Worm (Caenorhabditis elegans) whole organism, young adult: ENCODE measurements around the gene aexr-1.

Experiments used
- B0019.2 ChIP-seq: fragments of 200-800 bp; sonication (Bioruptor generic); conservative IDR thresholded peaks from 2 replicates; pipeline ENCODE4 v1.3.6; 2022; ENCODE audit warnings: missing genetic modification reagents, missing genetic modification characterization, missing compliant biosample characterization
- B0035.1 ChIP-seq: sonication (generic microtip); optimal IDR thresholded peaks from 2 replicates; lab custom pipeline; 2016; ENCODE audit warnings: missing genetic modification characterization, mild to moderate bottlenecking, missing compliant biosample characterization, missing genotype, missing genetic modification reagents
- B0336.3 ChIP-seq: fragments of 200-800 bp; sonication (Bioruptor generic); IDR thresholded peaks from 2 replicates; pipeline ENCODE4 v1.3.6; 2022; ENCODE audit warnings: missing genetic modification characterization, missing compliant biosample characterization
- C17E4.6 ChIP-seq: fragments of 200-800 bp; sonication (Bioruptor generic); IDR thresholded peaks from 2 replicates; pipeline ENCODE4 v1.3.6; 2022; ENCODE audit warnings: missing genetic modification reagents, missing genetic modification characterization, missing compliant biosample characterization
- D2030.7 ChIP-seq: fragments of 200-800 bp; sonication (Bioruptor generic); IDR thresholded peaks from 2 replicates; pipeline ENCODE4 v1.3.6; 2022; ENCODE audit warnings: missing genetic modification reagents, missing genetic modification characterization, missing compliant biosample characterization
- F22D6.2 ChIP-seq: sonication (generic microtip); optimal IDR thresholded peaks from 2 replicates; lab custom pipeline; 2016; ENCODE audit warnings: mild to moderate bottlenecking, missing genetic modification characterization, missing compliant biosample characterization
- F37B4.10 ChIP-seq: fragments of 200-800 bp; sonication (Bioruptor generic); IDR thresholded peaks from 2 replicates; pipeline ENCODE4 v1.3.6; 2022; ENCODE audit warnings: missing genetic modification characterization, missing compliant biosample characterization
- F39B2.1 ChIP-seq: fragments of 200-800 bp; sonication (Bioruptor generic); IDR thresholded peaks from 2 replicates; pipeline ENCODE4 v1.3.6; 2022; ENCODE audit warnings: missing genetic modification reagents, missing genetic modification characterization, missing compliant biosample characterization
- F57C9.4 ChIP-seq: sonication (generic microtip); optimal IDR thresholded peaks from 2 replicates; lab custom pipeline; 2017; ENCODE audit warnings: mild to moderate bottlenecking, missing genetic modification characterization, missing compliant biosample characterization
- T07F8.4 ChIP-seq: sonication (generic microtip); optimal IDR thresholded peaks from 2 replicates; lab custom pipeline; 2016; ENCODE audit warnings: mild to moderate bottlenecking, missing genetic modification characterization, moderate library complexity, missing compliant biosample characterization
- Y53F4B.3 ChIP-seq: fragments of 200-800 bp; sonication (Bioruptor generic); IDR thresholded peaks from 2 replicates; pipeline ENCODE4 v1.3.6; 2022; ENCODE audit warnings: missing genetic modification reagents, missing genetic modification characterization, missing compliant biosample characterization
- Y53G8AR.9 ChIP-seq: fragments of 200-800 bp; sonication (Bioruptor generic); conservative IDR thresholded peaks from 2 replicates; pipeline ENCODE4 v1.3.6; 2022; ENCODE audit warnings: missing genetic modification reagents, missing genetic modification characterization, missing compliant biosample characterization
- Y56A3A.18 ChIP-seq: fragments of 200-800 bp; sonication (Bioruptor generic); IDR thresholded peaks from 2 replicates; pipeline ENCODE4 v1.3.6; 2022; ENCODE audit warnings: missing genetic modification reagents, missing genetic modification characterization, missing compliant biosample characterization
- ZK185.1 ChIP-seq: sonication (generic microtip); optimal IDR thresholded peaks from 2 replicates; lab custom pipeline; 2016; ENCODE audit warnings: mild to moderate bottlenecking, missing genetic modification characterization, missing compliant biosample characterization; ENCODE audit not compliant: poor library complexity, severe bottlenecking
- aptf-3 ChIP-seq: fragments of 200-800 bp; sonication (Bioruptor generic); IDR thresholded peaks from 2 replicates; pipeline ENCODE4 v1.3.6; 2022; ENCODE audit warnings: missing genetic modification characterization, missing compliant biosample characterization
- attf-3 ChIP-seq: fragments of 200-800 bp; sonication (Bioruptor generic); conservative IDR thresholded peaks from 2 replicates; pipeline ENCODE4 v1.3.6; 2022; ENCODE audit warnings: missing genetic modification reagents, missing genetic modification characterization, missing compliant biosample characterization
- bed-1 ChIP-seq: fragments of 200-800 bp; sonication (Bioruptor generic); IDR thresholded peaks from 2 replicates; pipeline ENCODE4 v1.3.6; 2022; ENCODE audit warnings: missing genetic modification reagents, missing genetic modification characterization, missing compliant biosample characterization
- cebp-1 ChIP-seq, 2 experiments: fragments of 200-800 bp in 1 of 2; sonication (Bioruptor generic) in 1 of 2; sonication (generic microtip) in 1 of 2; IDR thresholded peaks in 1 of 2; optimal IDR thresholded peaks in 1 of 2; 2 replicates each; pipeline versions ENCODE4 v1.3.6 to Lab custom; 2017 to 2022; ENCODE audit warnings: missing compliant biosample characterization in 2 of 2, missing genetic modification characterization in 2 of 2, mild to moderate bottlenecking in 1 of 2, missing genetic modification reagents in 1 of 2, moderate library complexity in 1 of 2
- cebp-2 ChIP-seq: fragments of 200-800 bp; sonication (Bioruptor generic); IDR thresholded peaks from 2 replicates; pipeline ENCODE4 v1.3.6; 2022; ENCODE audit warnings: missing genetic modification characterization, missing compliant biosample characterization
- ceh-27 ChIP-seq: fragments of 200-800 bp; sonication (Bioruptor generic); optimal IDR thresholded peaks from 2 replicates; lab custom pipeline; 2018; ENCODE audit warnings: mild to moderate bottlenecking, missing genetic modification characterization, moderate library complexity, missing compliant biosample characterization
- ceh-58 ChIP-seq: fragments of 200-800 bp; sonication (Bioruptor generic); IDR thresholded peaks from 2 replicates; pipeline ENCODE4 v1.3.6; 2022; ENCODE audit warnings: missing genetic modification characterization, missing compliant biosample characterization
- ceh-91 ChIP-seq: fragments of 200-800 bp; sonication (Bioruptor generic); IDR thresholded peaks from 2 replicates; pipeline ENCODE4 v1.3.6; 2022; ENCODE audit warnings: missing genetic modification reagents, missing genetic modification characterization, missing compliant biosample characterization
- die-1 ChIP-seq: sonication (generic microtip); optimal IDR thresholded peaks from 2 replicates; lab custom pipeline; 2016; ENCODE audit warnings: missing genotype, mild to moderate bottlenecking, missing genetic modification characterization, missing compliant biosample characterization
- dox-1 ChIP-seq: fragments of 200-800 bp; sonication (Bioruptor generic); IDR thresholded peaks from 2 replicates; pipeline ENCODE4 v1.3.6; 2022; ENCODE audit warnings: missing genetic modification reagents, missing genetic modification characterization, missing compliant biosample characterization
- dpff-1 ChIP-seq: sonication (generic microtip); optimal IDR thresholded peaks from 2 replicates; lab custom pipeline; 2017; ENCODE audit warnings: mild to moderate bottlenecking, missing genetic modification characterization, missing compliant biosample characterization
- dpl-1 ChIP-seq: fragments of 150-350 bp; optimal IDR thresholded peaks from 2 replicates; lab custom pipeline; 2014; ENCODE audit warnings: missing biosample characterization, missing genetic modification reagents, missing genetic modification characterization
- egl-44 ChIP-seq: fragments of 200-800 bp; sonication (Bioruptor generic); IDR thresholded peaks from 2 replicates; pipeline ENCODE4 v1.3.6; 2022; ENCODE audit warnings: missing genetic modification reagents, missing genetic modification characterization, missing compliant biosample characterization
- ekl-4 ChIP-seq: fragments of 200-800 bp; sonication (Bioruptor generic); IDR thresholded peaks from 2 replicates; pipeline ENCODE4 v1.3.6; 2022; ENCODE audit warnings: missing genetic modification reagents, missing genetic modification characterization, missing compliant biosample characterization
- hmg-1.2 ChIP-seq: fragments of 200-800 bp; sonication (Bioruptor generic); IDR thresholded peaks from 2 replicates; pipeline ENCODE4 v1.3.6; 2022; ENCODE audit warnings: missing genetic modification reagents, missing genetic modification characterization, missing compliant biosample characterization
- hmg-20 ChIP-seq: fragments of 200-800 bp; sonication (Bioruptor generic); IDR thresholded peaks from 2 replicates; pipeline ENCODE4 v1.3.6; 2022; ENCODE audit warnings: missing genetic modification reagents, missing genetic modification characterization, missing compliant biosample characterization
- lag-1 ChIP-seq: fragments of 200-800 bp; sonication (Bioruptor generic); IDR thresholded peaks from 2 replicates; pipeline ENCODE4 v1.3.6; 2022; ENCODE audit warnings: missing genetic modification reagents, missing genetic modification characterization, missing compliant biosample characterization
- let-607 ChIP-seq, 2 experiments: fragments of 200-800 bp in 1 of 2; sonication (Bioruptor generic) in 1 of 2; sonication (generic microtip) in 1 of 2; optimal IDR thresholded peaks; 2 replicates each; lab custom pipeline; 2016 to 2018; ENCODE audit warnings: mild to moderate bottlenecking in 2 of 2, missing compliant biosample characterization in 2 of 2, missing genetic modification characterization in 2 of 2, moderate library complexity in 2 of 2, missing genotype in 1 of 2
- lsl-1 ChIP-seq: fragments of 200-800 bp; sonication (Bioruptor generic); optimal IDR thresholded peaks from 2 replicates; lab custom pipeline; 2018; ENCODE audit warnings: mild to moderate bottlenecking, missing genetic modification characterization, moderate library complexity, missing compliant biosample characterization
- madf-10 ChIP-seq: sonication (generic microtip); optimal IDR thresholded peaks from 2 replicates; lab custom pipeline; 2016; ENCODE audit warnings: mild to moderate bottlenecking, missing genetic modification characterization, missing compliant biosample characterization
- madf-8 ChIP-seq: fragments of 200-800 bp; sonication (Bioruptor generic); conservative IDR thresholded peaks from 2 replicates; pipeline ENCODE4 v1.3.6; 2022; ENCODE audit warnings: missing genetic modification reagents, missing genetic modification characterization, missing compliant biosample characterization
- mcd-1 ChIP-seq: fragments of 200-800 bp; sonication (Bioruptor generic); IDR thresholded peaks from 2 replicates; pipeline ENCODE4 v1.3.6; 2022; ENCODE audit warnings: missing genetic modification reagents, missing genetic modification characterization, missing compliant biosample characterization
- mes-4 ChIP-seq: sonication (generic microtip); optimal IDR thresholded peaks from 2 replicates; lab custom pipeline; 2016; ENCODE audit warnings: missing genotype, missing genetic modification characterization, missing compliant biosample characterization
- nhr-90 ChIP-seq: sonication (generic microtip); optimal IDR thresholded peaks from 2 replicates; lab custom pipeline; 2016; ENCODE audit warnings: missing genotype, mild to moderate bottlenecking, missing genetic modification characterization, missing compliant biosample characterization
- pha-4 ChIP-seq: fragments of 150-350 bp; sonication (generic microtip); optimal IDR thresholded peaks from 2 replicates; lab custom pipeline; 2014; ENCODE audit warnings: missing biosample characterization, missing genetic modification reagents, missing genetic modification characterization
- repo-1 ChIP-seq: sonication (generic microtip); optimal IDR thresholded peaks from 2 replicates; lab custom pipeline; 2017; ENCODE audit warnings: mild to moderate bottlenecking, missing genetic modification characterization, missing compliant biosample characterization
- sdz-38 ChIP-seq: sonication (generic microtip); optimal IDR thresholded peaks from 2 replicates; lab custom pipeline; 2016; ENCODE audit warnings: missing genotype, missing genetic modification characterization, missing compliant biosample characterization
- somi-1 ChIP-seq: fragments of 200-800 bp; sonication (Bioruptor generic); optimal IDR thresholded peaks from 2 replicates; lab custom pipeline; 2018; ENCODE audit warnings: mild to moderate bottlenecking, missing genetic modification characterization, missing compliant biosample characterization
- tbx-9 ChIP-seq: sonication (generic microtip); optimal IDR thresholded peaks from 2 replicates; lab custom pipeline; 2016; ENCODE audit warnings: borderline replicate concordance, missing genetic modification characterization, inconsistent platforms, missing compliant biosample characterization
- tlf-1 ChIP-seq: fragments of 200-800 bp; sonication (Bioruptor generic); optimal IDR thresholded peaks from 2 replicates; lab custom pipeline; 2018; ENCODE audit warnings: mild to moderate bottlenecking, missing genetic modification characterization, missing compliant biosample characterization
- zfh-2 ChIP-seq: fragments of 200-800 bp; sonication (Bioruptor generic); conservative IDR thresholded peaks from 2 replicates; pipeline ENCODE4 v1.3.6; 2022; ENCODE audit warnings: missing genetic modification reagents, missing genetic modification characterization, missing compliant biosample characterization
- ztf-6 ChIP-seq: fragments of 200-800 bp; sonication (Bioruptor generic); IDR thresholded peaks from 2 replicates; pipeline ENCODE4 v1.3.6; 2022; ENCODE audit warnings: missing genetic modification reagents, missing genetic modification characterization, missing compliant biosample characterization

Gene aexr-1

DNA sequence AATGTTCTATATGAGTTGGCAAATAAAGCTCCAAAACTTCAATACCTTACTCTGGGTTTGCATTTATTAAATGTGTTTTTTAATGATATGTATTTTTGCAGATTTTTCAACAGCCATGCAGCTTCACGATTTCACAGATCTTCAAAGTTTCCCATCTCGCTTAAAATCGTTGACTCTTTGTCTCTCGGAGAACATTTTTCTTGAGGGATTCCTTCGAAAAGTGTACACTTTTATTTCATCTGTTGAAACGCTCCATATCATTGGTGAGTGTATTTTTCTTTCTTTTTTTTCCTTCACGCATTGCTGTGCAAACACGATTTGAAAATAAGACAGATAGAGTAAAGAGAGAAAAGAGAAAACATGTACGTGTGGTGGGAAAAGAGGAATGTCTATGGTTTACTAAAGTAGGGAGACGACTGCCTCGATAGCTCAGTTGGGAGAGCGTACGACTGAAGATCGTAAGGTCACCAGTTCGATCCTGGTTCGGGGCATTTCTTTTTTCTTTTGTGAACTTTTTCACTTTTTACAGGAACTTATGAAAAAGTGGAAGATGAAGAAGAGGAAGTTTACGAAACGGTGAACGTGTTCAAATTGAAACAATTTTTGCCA lies 41.8 kb downstream of the aexr-1 start (continued):
- TF ChIP-seq zfh-2 (GFP tag; lab: Robert Waterston, UW) (no peak), lag-1 (GFP tag; lab: Robert Waterston, UW) (no peak), madf-10 (tag; lab: Kevin White, UChicago) (peak; percentile 82), somi-1 (GFP tag; lab: Kevin White, UChicago) (peak; percentile 62), ekl-4 (GFP tag; lab: Robert Waterston, UW) (peak; percentile 45; the same call in 1 of the 2 replicates), dox-1 (GFP tag; lab: Robert Waterston, UW) (no peak; the same call in 1 of the 2 replicates), hmg-20 (GFP tag; lab: Robert Waterston, UW) (peak; percentile 86), F37B4.10 (GFP tag; lab: Robert Waterston, UW) (0 out of 2 replicates have a peak, but pooled peaks have one; percentile 26), ceh-27 (GFP tag; lab: Kevin White, UChicago) (no peak), D2030.7 (GFP tag; lab: Robert Waterston, UW) (peak; percentile 68), nhr-90 (peak; percentile 87), sdz-38 (no peak), F39B2.1 (GFP tag; lab: Robert Waterston, UW) (0 out of 2 replicates have a peak, but pooled peaks have one; percentile 66), hmg-1.2 (GFP tag; lab: Robert Waterston, UW) (peak; percentile 85), egl-44 (GFP tag; lab: Robert Waterston, UW) (peak; percentile 93), ztf-6 (GFP tag; lab: Robert Waterston, UW) (0 out of 2 replicates have a peak, but pooled peaks have one; percentile 42), dpl-1 (GFP tag; lab: Kevin White, UChicago) (no peak), pha-4 (no peak), B0019.2 (GFP tag; lab: Robert Waterston, UW) (0 out of 2 replicates have a peak, but pooled peaks have one; percentile 33), tbx-9 (tag; lab: Kevin White, UChicago) (no peak), Y53F4B.3 (peak; percentile 64; the same call in 1 of the 2 replicates), attf-3 (no peak), F57C9.4 (tag; lab: Kevin White, UChicago) (no peak), B0035.1 (tag; lab: Kevin White, UChicago) (peak; percentile 73), tlf-1 (GFP tag; lab: Kevin White, UChicago) (peak; percentile 21), F22D6.2 (peak; percentile 16), repo-1 (peak; percentile 58), lsl-1 (GFP tag; lab: Kevin White, UChicago) (no peak), ceh-91 (GFP tag; lab: Robert Waterston, UW) (no peak), cebp-2 (0 out of 2 replicates have a peak, but pooled peaks have one; percentile 85), ZK185.1 (tag; lab: Kevin White, UChicago) (peak; percentile 90), let-607 (tag; optimal IDR thresholded peaks at IDR 0.05; lab: Kevin White, UChicago) (peak in 1 of 2 experiments; percentile 36)

DNA sequence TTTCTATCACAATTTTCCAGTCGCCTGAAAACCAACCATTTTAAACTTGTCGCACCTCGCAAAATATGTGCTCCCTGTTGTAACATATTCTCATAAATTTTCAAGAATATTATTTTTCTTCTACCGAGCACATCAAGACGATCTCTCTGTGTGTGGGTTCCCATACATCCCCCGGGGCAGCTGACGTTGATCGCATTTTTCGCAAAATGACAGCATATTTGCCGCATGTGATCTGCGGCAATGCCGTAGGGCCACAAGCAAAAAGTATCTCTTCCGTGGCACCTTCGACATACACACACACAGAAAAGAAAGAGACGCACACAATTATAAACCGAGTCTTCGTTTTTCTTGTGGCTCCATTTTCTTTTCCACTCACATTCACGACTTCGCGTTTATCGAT lies 43.4 kb downstream of the aexr-1 start:
- no peak for TF ChIP-seq aptf-3
- no peak for TF ChIP-seq madf-8
- no peak for TF ChIP-seq Y53F4B.3

DNA sequence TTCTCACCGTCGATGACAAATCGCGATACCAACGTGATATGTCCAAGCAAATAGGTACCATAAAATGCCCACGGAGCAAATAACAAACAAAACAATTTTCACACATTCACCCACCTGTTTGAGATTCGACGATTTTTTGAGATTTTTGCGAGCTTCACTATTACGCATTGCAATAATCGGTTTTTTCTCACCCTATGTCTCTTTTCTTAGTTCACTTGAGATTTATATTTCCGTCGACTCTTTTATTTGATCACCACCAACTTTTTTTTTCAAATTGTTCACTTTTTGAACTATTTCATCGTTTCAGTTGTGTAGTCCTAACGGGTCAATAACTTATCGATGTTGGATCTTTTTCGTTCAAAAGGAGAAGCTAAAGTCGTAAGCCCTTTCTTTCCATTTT lies 46.6 kb downstream of the aexr-1 start, which contains the start of gene fbxl-4:
Gene fbxl-4 (plus strand): TSS at position 301 of the 400 bp plus-strand sequence.
- no peak for TF ChIP-seq F39B2.1 (GFP tag; lab: Robert Waterston, UW)
- TF ChIP-seq Y53G8AR.9 (GFP tag; lab: Robert Waterston, UW), result no peak
- TF ChIP-seq cebp-1 (GFP tag; IDR thresholded peaks at IDR 0.05; lab: Robert Waterston, UW), result no peak
- no peak for TF ChIP-seq cebp-1 (tag; optimal IDR thresholded peaks at IDR 0.05; lab: Kevin White, UChicago)
- no peak for TF ChIP-seq T07F8.4 (tag; lab: Kevin White, UChicago)
- no peak for TF ChIP-seq lsl-1 (GFP tag; lab: Kevin White, UChicago)
- TF ChIP-seq dpff-1 (tag; lab: Kevin White, UChicago), result no peak
- TF ChIP-seq B0035.1 (tag; lab: Kevin White, UChicago), result no peak
- no peak for TF ChIP-seq mcd-1 (GFP tag; lab: Robert Waterston, UW)
- no peak for TF ChIP-seq B0336.3 (GFP tag; lab: Robert Waterston, UW)
- no peak for TF ChIP-seq mes-4
- TF ChIP-seq bed-1 (GFP tag; lab: Robert Waterston, UW), result no peak
- TF ChIP-seq die-1 (tag; lab: Kevin White, UChicago), result no peak
- TF ChIP-seq ceh-58 (GFP tag; lab: Robert Waterston, UW), result no peak
- no peak for TF ChIP-seq Y56A3A.18 (GFP tag; lab: Robert Waterston, UW)
- no peak for TF ChIP-seq C17E4.6 (GFP tag; lab: Robert Waterston, UW)
